Worm (Caenorhabditis elegans): ENCODE measurements around the gene clhm-1.

The clhm-1 gene

DNA sequence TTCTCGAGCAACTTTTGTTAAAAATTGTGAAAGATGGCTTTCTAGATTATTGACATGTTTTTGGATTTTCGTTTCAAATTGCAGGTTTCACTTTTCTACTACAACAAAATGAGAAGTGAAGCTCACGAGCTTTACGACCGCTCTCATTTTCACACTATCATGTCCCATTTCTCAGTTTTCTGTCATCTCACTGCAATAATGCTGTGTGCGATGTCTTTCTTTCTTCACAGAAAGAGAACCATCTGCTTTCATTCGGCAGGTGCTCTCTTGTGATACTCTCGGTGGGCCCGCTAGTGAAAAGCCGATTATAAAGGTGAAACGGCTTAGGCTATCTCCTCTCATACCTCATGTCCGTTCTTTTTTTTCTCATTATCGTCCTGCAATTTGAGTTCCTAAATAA, 27.6 kb downstream of the clhm-1 start:
- no peak for TF ChIP-seq unc-62 (GFP tag; optimal IDR thresholded peaks at IDR 0.05)
- TF ChIP-seq rnt-1 (tag; optimal IDR thresholded peaks at IDR 0.05), result peak; percentile 47
- peak in 1 of 2 experiments; percentile 45 for TF ChIP-seq egl-27 (tag; optimal IDR thresholded peaks at IDR 0.05)

DNA sequence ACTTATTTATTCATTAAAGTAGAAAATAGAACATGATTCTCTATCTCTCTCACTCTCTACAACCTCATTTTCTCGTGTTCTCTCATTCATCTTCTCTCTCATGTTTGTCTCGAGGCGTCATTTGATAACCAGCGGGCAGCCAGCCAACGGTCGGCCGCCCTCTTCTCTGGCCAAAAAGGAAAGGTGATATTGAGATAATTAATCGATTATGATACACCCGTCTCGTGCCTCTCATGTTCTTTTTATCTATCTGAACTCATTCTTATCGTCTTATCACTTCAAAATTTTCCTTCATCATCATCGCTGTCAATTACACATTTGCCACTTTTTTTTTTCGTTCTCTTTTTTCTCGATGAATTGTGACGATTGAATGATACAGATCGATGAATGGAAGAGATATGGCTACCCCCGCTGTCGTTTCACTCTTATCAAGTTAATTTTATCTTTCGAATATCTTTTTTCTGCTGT, 28.1 kb downstream of the clhm-1 start:
- TF ChIP-seq ceh-90 (tag; optimal IDR thresholded peaks at IDR 0.05) (no peak), fkh-10 (GFP tag; optimal IDR thresholded peaks at IDR 0.05) (no peak), fkh-4 (tag; optimal IDR thresholded peaks at IDR 0.05; ENCODE audit: borderline replicate concordance) (no peak), vab-15 (tag; optimal IDR thresholded peaks at IDR 0.05) (no peak), tbx-2 (tag; optimal IDR thresholded peaks at IDR 0.05) (peak; percentile 85), tlp-1 (tag; optimal IDR thresholded peaks at IDR 0.05) (peak; percentile 16), lin-15B (tag; optimal IDR thresholded peaks at IDR 0.05) (no peak), ztf-4 (tag; optimal IDR thresholded peaks at IDR 0.05) (peak; percentile 40), lin-39 (tag; optimal IDR thresholded peaks at IDR 0.05) (no peak), sox-4 (tag; optimal IDR thresholded peaks at IDR 0.05) (no peak), snu-23 (GFP tag; optimal IDR thresholded peaks at IDR 0.05) (peak; percentile 83), alr-1 (tag; optimal IDR thresholded peaks at IDR 0.05; ENCODE audit: borderline replicate concordance) (no peak), lir-3 (tag; optimal IDR thresholded peaks at IDR 0.05; ENCODE audit: poor library complexity) (peak; percentile 52), nhr-11 (tag; optimal IDR thresholded peaks at IDR 0.05) (no peak), egl-27 (tag; optimal IDR thresholded peaks at IDR 0.05) (peak; percentile 98 to 99), sup-37 (GFP tag; optimal IDR thresholded peaks at IDR 0.05) (no peak), ceh-82 (tag; optimal IDR thresholded peaks at IDR 0.05) (peak in 2 of 3 experiments; percentile 7 to 14), efl-1 (optimal IDR thresholded peaks at IDR 0.05) (peak in 1 of 2 experiments; percentile 28), efl-1 (GFP tag; optimal IDR thresholded peaks at IDR 0.05 in 1 of 2) (peak in 1 of 2 experiments; percentile 90), ets-5 (GFP tag; IDR thresholded peaks at IDR 0.05) (no peak), snpc-4 (tag; optimal IDR thresholded peaks at IDR 0.05) (no peak), jun-1 (tag; optimal IDR thresholded peaks at IDR 0.05) (peak; percentile 73), nhr-47 (tag; optimal IDR thresholded peaks at IDR 0.05) (peak; percentile 66), lin-35 (GFP tag; optimal IDR thresholded peaks at IDR 0.05) (peak in 1 of 2 experiments; percentile 69), swsn-7 (tag; optimal IDR thresholded peaks at IDR 0.05) (peak; percentile 30), nhr-76 (tag; optimal IDR thresholded peaks at IDR 0.05) (no peak), fkh-8 (tag; optimal IDR thresholded peaks at IDR 0.05) (peak; percentile 7), nhr-77 (tag; optimal IDR thresholded peaks at IDR 0.05) (peak; percentile 26), nhr-84 (tag; optimal IDR thresholded peaks at IDR 0.05) (no peak), C04F5.9 (tag; optimal IDR thresholded peaks at IDR 0.05) (no peak), nhr-85 (tag) (peak; percentile 99), C34B4.2 (tag; optimal IDR thresholded peaks at IDR 0.05) (no peak), unc-62 (GFP tag; optimal IDR thresholded peaks at IDR 0.05) (no peak), hlh-17 (GFP tag; optimal IDR thresholded peaks at IDR 0.05; ENCODE audit: borderline replicate concordance) (no peak), nhr-20 (tag; optimal IDR thresholded peaks at IDR 0.05) (peak; percentile 94), zag-1 (tag; optimal IDR thresholded peaks at IDR 0.05) (no peak), lsy-2 (tag; optimal IDR thresholded peaks at IDR 0.05) (peak; percentile 64 to 68), F16B12.6 (tag; optimal IDR thresholded peaks at IDR 0.05) (no peak), dsc-1 (tag; optimal IDR thresholded peaks at IDR 0.05) (peak; percentile 58), blmp-1 (tag; optimal IDR thresholded peaks at IDR 0.05) (peak; percentile 89), ceh-63 (GFP tag; optimal IDR thresholded peaks at IDR 0.05) (no peak), nhr-19 (GFP tag; conservative IDR thresholded peaks at IDR 0.05) (peak; percentile 71), mab-9 (GFP tag; IDR thresholded peaks at IDR 0.05) (no peak), unc-98 (GFP tag; IDR thresholded peaks at IDR 0.05) (no peak), nhr-71 (tag; optimal IDR thresholded peaks at IDR 0.05) (peak; percentile 94), Y116A8C.19 (tag; optimal IDR thresholded peaks at IDR 0.05; ENCODE audit: borderline replicate concordance) (no peak), ceh-8 (GFP tag; optimal IDR thresholded peaks at IDR 0.05) (no peak), isw-1 (GFP tag; IDR thresholded peaks at IDR 0.05) (no peak), lin-14 (GFP tag; optimal IDR thresholded peaks at IDR 0.05) (peak; percentile 95), sptf-1 (tag; optimal IDR thresholded peaks at IDR 0.05) (no peak)
